Worm (Caenorhabditis elegans) whole organism, early embryonic: ENCODE data around the gene F55G11.7.

ENCODE experiments used
- B0310.2 ChIP-seq: sonication (generic microtip); optimal IDR thresholded peaks from 2 replicates; lab custom pipeline; 2016; ENCODE audit warnings: mild to moderate bottlenecking, missing genetic modification characterization, missing compliant biosample characterization
- F13C5.2 ChIP-seq: sonication (generic microtip); optimal IDR thresholded peaks from 2 replicates; lab custom pipeline; 2017; ENCODE audit warnings: mild to moderate bottlenecking, missing genetic modification characterization, inconsistent platforms, missing compliant biosample characterization
- aly-1 ChIP-seq: sonication (generic microtip); optimal IDR thresholded peaks from 2 replicates; lab custom pipeline; 2016; ENCODE audit warnings: missing genetic modification characterization, missing compliant biosample characterization
- ama-1 ChIP-seq: fragments of 150-350 bp; optimal IDR thresholded peaks from 2 replicates; lab custom pipeline; 2014
- ceh-13 ChIP-seq: fragments of 200-800 bp; sonication (Bioruptor generic); optimal IDR thresholded peaks from 2 replicates; lab custom pipeline; 2018; ENCODE audit warnings: mild to moderate bottlenecking, missing genetic modification characterization, missing compliant biosample characterization
- ceh-36 ChIP-seq: sonication (generic microtip); optimal IDR thresholded peaks from 2 replicates; lab custom pipeline; 2016; ENCODE audit warnings: missing genetic modification characterization, inconsistent platforms, missing compliant biosample characterization
- ets-7 ChIP-seq: sonication (generic microtip); optimal IDR thresholded peaks from 2 replicates; lab custom pipeline; 2016; ENCODE audit warnings: missing genotype, missing genetic modification characterization, missing compliant biosample characterization
- flt-1 ChIP-seq: fragments of 200-800 bp; sonication (Bioruptor generic); IDR thresholded peaks from 2 replicates; pipeline ENCODE4 v1.3.6; 2022; ENCODE audit warnings: missing genetic modification characterization, missing compliant biosample characterization
- hmbx-1 ChIP-seq: sonication (generic microtip); optimal IDR thresholded peaks from 2 replicates; lab custom pipeline; 2016; ENCODE audit warnings: mild to moderate bottlenecking, missing genetic modification characterization, missing compliant biosample characterization
- hmg-4 ChIP-seq: fragments of 200-800 bp; sonication (Bioruptor generic); optimal IDR thresholded peaks from 2 replicates; lab custom pipeline; 2018; ENCODE audit warnings: mild to moderate bottlenecking, missing genetic modification characterization, missing compliant biosample characterization
- hnd-1 ChIP-seq: sonication (generic microtip); optimal IDR thresholded peaks from 2 replicates; lab custom pipeline; 2016; ENCODE audit warnings: missing genetic modification characterization, missing compliant biosample characterization
- pes-1 ChIP-seq: fragments of 200-800 bp; sonication (Bioruptor generic); IDR thresholded peaks from 2 replicates; pipeline ENCODE4 v1.3.6; 2022; ENCODE audit warnings: missing genetic modification reagents, missing genetic modification characterization, missing compliant biosample characterization
- scrt-1 ChIP-seq: fragments of 200-800 bp; sonication (Bioruptor generic); IDR thresholded peaks from 2 replicates; pipeline ENCODE4 v1.3.6; 2022; ENCODE audit warnings: missing genetic modification characterization, missing compliant biosample characterization
- sea-1 ChIP-seq: fragments of 200-800 bp; sonication (Bioruptor generic); conservative IDR thresholded peaks from 2 replicates; pipeline ENCODE4 v1.3.6; 2022; ENCODE audit warnings: missing genetic modification characterization, missing compliant biosample characterization
- tbx-11 ChIP-seq: fragments of 200-800 bp; sonication (Bioruptor generic); IDR thresholded peaks from 2 replicates; pipeline ENCODE4 v1.3.6; 2022; ENCODE audit warnings: missing genetic modification characterization, missing compliant biosample characterization
- tbx-37 ChIP-seq: fragments of 200-800 bp; sonication (Bioruptor generic); conservative IDR thresholded peaks from 2 replicates; pipeline ENCODE4 v1.3.6; 2022; ENCODE audit warnings: missing genetic modification reagents, missing genetic modification characterization, missing compliant biosample characterization
- tra-4 ChIP-seq: sonication (generic microtip); optimal IDR thresholded peaks from 2 replicates; lab custom pipeline; 2017; ENCODE audit warnings: missing genetic modification characterization, missing compliant biosample characterization

Gene F55G11.7

DNA sequence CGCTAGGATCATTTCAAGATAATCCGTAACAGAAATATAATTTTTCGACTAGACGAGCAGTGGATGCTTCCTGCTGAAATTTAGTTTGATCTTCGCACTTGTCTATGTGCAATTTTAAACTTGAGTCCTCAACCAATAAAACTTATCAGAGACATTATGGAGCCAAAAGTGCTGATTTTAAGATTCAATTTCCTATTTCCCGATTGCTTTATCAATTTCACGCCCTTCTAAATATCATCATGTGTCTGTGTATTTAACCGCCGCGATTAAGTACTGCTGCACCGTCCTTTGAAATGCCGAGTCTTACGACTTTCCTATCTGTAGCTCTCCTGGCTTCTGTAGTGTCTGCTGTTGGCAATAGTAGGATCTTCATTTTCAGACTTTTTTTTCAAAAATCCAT lies 39.2 kb upstream of the F55G11.7 start, which contains the start of gene C32H11.4:
Gene C32H11.4, plus strand, starts transcription at position 238 of the 400 bp plus-strand sequence.
- TF ChIP-seq scrt-1 (GFP tag; lab: Robert Waterston, UW) (no peak), tra-4 (tag; lab: Kevin White, UChicago) (no peak), hmbx-1 (no peak), ama-1 (lab: Kevin White, UChicago) (no peak), sea-1 (GFP tag; lab: Robert Waterston, UW) (no peak), tbx-37 (GFP tag; lab: Robert Waterston, UW) (no peak), F13C5.2 (tag; lab: Kevin White, UChicago) (no peak), tbx-11 (GFP tag; lab: Robert Waterston, UW) (no peak), hnd-1 (tag; lab: Kevin White, UChicago) (no peak), ceh-36 (tag; lab: Kevin White, UChicago) (no peak), ets-7 (tag; lab: Kevin White, UChicago) (no peak), pes-1 (GFP tag; lab: Robert Waterston, UW) (no peak), ceh-13 (GFP tag; lab: Kevin White, UChicago) (no peak), hmg-4 (GFP tag; lab: Kevin White, UChicago) (no peak), flt-1 (GFP tag; lab: Robert Waterston, UW) (no peak)

- TF ChIP-seq scrt-1 (GFP tag; lab: Robert Waterston, UW) (no peak), ceh-36 (tag; lab: Kevin White, UChicago) (no peak)
These were observed 35.9 kb upstream of the F55G11.7 start, which contains the start of gene srlf-4 for ce11 chrIV:12924332-12924731. Gene srlf-4, minus strand, starts transcription at chrIV:12924432.

DNA sequence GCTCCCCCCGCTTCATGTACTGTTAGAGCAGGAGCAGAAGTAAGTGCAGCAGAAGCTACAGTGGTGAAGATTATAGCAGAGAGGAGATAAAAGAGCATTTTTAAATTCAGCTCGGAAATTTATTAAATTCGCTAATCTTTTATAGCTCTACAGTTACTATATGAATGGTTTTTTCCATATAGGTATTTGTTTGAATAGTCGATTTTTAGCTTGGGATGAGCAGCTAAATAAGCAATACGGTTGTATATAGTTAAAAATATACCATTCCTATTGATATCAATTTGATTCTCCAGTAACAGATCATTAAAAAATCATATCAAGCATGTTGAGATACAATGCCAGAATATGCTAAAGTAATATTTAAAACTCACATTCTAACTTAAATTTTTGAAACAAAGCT lies 33.6 kb upstream of the F55G11.7 start, which contains the start of gene srlf-5:
Gene srlf-5, minus strand, starts transcription at position 101 of the 400 bp plus-strand sequence.
- no peak for TF ChIP-seq tbx-37 (GFP tag; lab: Robert Waterston, UW)
- no peak for TF ChIP-seq ama-1 (lab: Kevin White, UChicago)
- TF ChIP-seq sea-1 (GFP tag; lab: Robert Waterston, UW), result no peak
- no peak for TF ChIP-seq B0310.2 (tag; lab: Kevin White, UChicago)
- no peak for TF ChIP-seq F13C5.2 (tag; lab: Kevin White, UChicago)

ce11 chrIV:12936221-12936776 lies 23.9 kb upstream of the F55G11.7 start, which contains the start of the genes cld-1 and dod-21:
Gene cld-1, minus strand, starts transcription at chrIV:12936271.
Gene dod-21, plus strand, starts transcription at chrIV:12936738.
- TF ChIP-seq aly-1 (tag; lab: Kevin White, UChicago), result no peak
- TF ChIP-seq hnd-1 (tag; lab: Kevin White, UChicago), result no peak
- no peak for TF ChIP-seq sea-1 (GFP tag; lab: Robert Waterston, UW)
- no peak for TF ChIP-seq ets-7 (tag; lab: Kevin White, UChicago)
- no peak for TF ChIP-seq tra-4 (tag; lab: Kevin White, UChicago)
- TF ChIP-seq hmg-4 (GFP tag; lab: Kevin White, UChicago), result no peak
- no peak for TF ChIP-seq F13C5.2 (tag; lab: Kevin White, UChicago)
- no peak for TF ChIP-seq B0310.2 (tag; lab: Kevin White, UChicago)
- no peak for TF ChIP-seq ceh-36 (tag; lab: Kevin White, UChicago)
- no peak for TF ChIP-seq pes-1 (GFP tag; lab: Robert Waterston, UW)
- TF ChIP-seq ceh-13 (GFP tag; lab: Kevin White, UChicago), result no peak
- TF ChIP-seq tbx-37 (GFP tag; lab: Robert Waterston, UW), result no peak
- TF ChIP-seq hmbx-1, result no peak
- TF ChIP-seq scrt-1 (GFP tag; lab: Robert Waterston, UW), result no peak
- no peak for TF ChIP-seq ama-1 (lab: Kevin White, UChicago)
- TF ChIP-seq flt-1 (GFP tag; lab: Robert Waterston, UW), result no peak
- no peak for TF ChIP-seq tbx-11 (GFP tag; lab: Robert Waterston, UW)

DNA sequence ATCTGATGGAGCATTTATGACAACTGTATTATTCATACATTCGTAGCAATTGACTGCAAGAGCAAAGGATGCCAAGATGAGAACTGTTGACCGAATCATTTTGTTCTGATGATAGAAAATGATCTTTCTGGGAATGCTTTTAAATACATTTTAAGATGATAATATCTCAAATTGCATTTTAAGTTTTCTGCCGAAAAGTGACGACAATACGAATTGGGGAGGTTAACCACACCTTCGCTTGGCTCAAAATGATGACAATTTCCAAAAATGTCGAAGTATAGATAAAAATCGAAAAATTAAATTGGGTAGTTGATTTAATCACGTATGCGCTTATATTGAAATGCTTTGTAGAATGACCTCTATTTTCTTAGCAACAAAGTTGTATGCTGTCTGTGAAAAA lies 19.0 kb upstream of the F55G11.7 start, which contains the start of gene dod-24:
Gene dod-24, minus strand, starts transcription at position 101 of the 400 bp plus-strand sequence.
- TF ChIP-seq tra-4 (tag; lab: Kevin White, UChicago), result no peak
- TF ChIP-seq ets-7 (tag; lab: Kevin White, UChicago), result no peak
- no peak for TF ChIP-seq hnd-1 (tag; lab: Kevin White, UChicago)
- no peak for TF ChIP-seq F13C5.2 (tag; lab: Kevin White, UChicago)
- TF ChIP-seq ceh-36 (tag; lab: Kevin White, UChicago), result no peak
- TF ChIP-seq scrt-1 (GFP tag; lab: Robert Waterston, UW), result no peak
- no peak for TF ChIP-seq B0310.2 (tag; lab: Kevin White, UChicago)
- no peak for TF ChIP-seq tbx-37 (GFP tag; lab: Robert Waterston, UW)
- no peak for TF ChIP-seq flt-1 (GFP tag; lab: Robert Waterston, UW)
- TF ChIP-seq ceh-13 (GFP tag; lab: Kevin White, UChicago), result no peak
- no peak for TF ChIP-seq tbx-11 (GFP tag; lab: Robert Waterston, UW)
- no peak for TF ChIP-seq pes-1 (GFP tag; lab: Robert Waterston, UW)
- TF ChIP-seq hmg-4 (GFP tag; lab: Kevin White, UChicago), result no peak
- no peak for TF ChIP-seq aly-1 (tag; lab: Kevin White, UChicago)
- no peak for TF ChIP-seq hmbx-1
- no peak for TF ChIP-seq ama-1 (lab: Kevin White, UChicago)
- TF ChIP-seq sea-1 (GFP tag; lab: Robert Waterston, UW), result no peak

DNA sequence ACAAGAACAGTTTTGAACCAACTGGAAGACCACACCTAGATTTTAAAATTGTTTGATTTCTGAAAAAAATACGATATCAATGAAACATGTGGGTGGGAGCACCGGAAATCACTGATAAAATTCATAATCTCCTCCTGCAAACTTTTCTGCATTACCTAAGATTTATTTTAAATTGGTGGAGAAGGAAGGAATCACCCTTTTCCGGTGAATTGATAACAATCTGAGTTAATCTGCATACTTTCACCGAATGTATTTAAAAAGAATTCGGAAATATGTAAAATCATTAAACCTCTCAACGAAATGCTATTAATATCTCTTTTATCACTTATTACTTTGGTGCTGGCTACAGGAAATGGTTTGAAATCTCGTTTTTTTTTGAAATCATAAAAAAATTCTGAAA lies 17.6 kb upstream of the F55G11.7 start, which contains the start of gene dct-19:
Gene dct-19, plus strand, starts transcription at position 301 of the 400 bp plus-strand sequence.
- TF ChIP-seq ceh-13 (GFP tag; lab: Kevin White, UChicago) (no peak), flt-1 (GFP tag; lab: Robert Waterston, UW) (no peak), ets-7 (tag; lab: Kevin White, UChicago) (no peak)

DNA sequence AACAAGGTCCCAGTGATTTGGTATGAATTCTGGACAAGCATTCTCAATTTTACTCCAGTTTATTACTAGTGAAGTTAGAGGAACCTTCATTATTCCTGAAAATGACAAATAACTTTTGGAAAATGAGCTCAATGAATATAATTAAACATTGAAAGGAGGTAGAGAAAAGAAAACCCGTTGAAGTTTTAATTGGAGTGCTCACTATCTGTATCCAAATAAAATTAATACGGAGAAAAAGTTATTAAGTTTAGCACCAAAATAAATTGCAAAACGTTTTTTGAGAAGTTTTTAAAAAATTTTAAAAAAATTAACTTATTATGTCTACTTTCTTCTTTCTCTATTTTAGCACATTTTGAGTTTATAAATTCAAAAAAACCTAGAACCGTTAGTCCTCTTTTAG lies 13.7 kb upstream of the F55G11.7 start, which contains the start of gene F55G11.1:
Gene F55G11.1, minus strand, starts transcription at position 101 of the 400 bp plus-strand sequence.
- TF ChIP-seq B0310.2 (tag; lab: Kevin White, UChicago) (no peak), F13C5.2 (tag; lab: Kevin White, UChicago) (no peak), hmg-4 (GFP tag; lab: Kevin White, UChicago) (no peak), ceh-13 (GFP tag; lab: Kevin White, UChicago) (no peak), ama-1 (lab: Kevin White, UChicago) (no peak), tbx-11 (GFP tag; lab: Robert Waterston, UW) (no peak), ets-7 (tag; lab: Kevin White, UChicago) (no peak), scrt-1 (GFP tag; lab: Robert Waterston, UW) (no peak), ceh-36 (tag; lab: Kevin White, UChicago) (no peak), pes-1 (GFP tag; lab: Robert Waterston, UW) (no peak), sea-1 (GFP tag; lab: Robert Waterston, UW) (no peak), tbx-37 (GFP tag; lab: Robert Waterston, UW) (no peak), aly-1 (tag; lab: Kevin White, UChicago) (no peak), hmbx-1 (no peak)
